Fruit fly (Drosophila melanogaster) whole organism, larva: ENCODE data around the gene Msh6.
A peak's percentile ranks its signal among the peaks of the same experiment; 100 is the strongest.

Experiments
- noc ChIP-seq: fragments of 200-800 bp; sonication (Bioruptor generic); optimal IDR thresholded peaks from 3 replicates; lab custom pipeline; 2019; ENCODE audit warnings: missing biosample characterization, mild to moderate bottlenecking, missing genetic modification characterization, moderate library complexity

Gene Msh6

dm6 chr3L:15113257-15113656, 45.1 kb downstream of the Msh6 start, which contains the start of gene CG13458:
TSS of gene CG13458 (plus strand) at chr3L:15113557.
- TF ChIP-seq noc (tag; lab: Kevin White, UChicago): no peak

- no peak for TF ChIP-seq noc (tag; lab: Kevin White, UChicago)
These were observed 49.4 kb downstream of the Msh6 start for dm6 chr3L:15108948-15109347.

DNA sequence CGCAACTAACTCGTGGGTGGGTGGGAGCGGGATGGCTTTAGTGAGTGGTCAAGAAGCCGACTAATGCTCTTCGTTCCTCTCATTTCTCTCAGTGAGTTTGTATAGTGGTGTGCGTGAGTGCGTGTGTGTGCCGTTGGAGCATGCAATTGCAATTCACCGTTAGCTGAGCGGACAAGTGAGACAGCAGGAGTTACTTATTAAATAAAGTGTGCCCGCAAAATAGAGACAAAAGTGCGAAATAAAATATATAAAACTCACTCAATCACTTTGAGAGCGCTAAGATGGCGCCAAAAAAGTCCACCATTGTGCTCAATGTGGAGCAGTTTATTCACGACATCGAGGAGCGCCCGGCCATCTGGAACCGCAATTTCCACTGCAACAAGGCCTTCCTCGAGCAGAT, 49.8 kb downstream of the Msh6 start:
- TF ChIP-seq noc (tag; lab: Kevin White, UChicago): no peak

DNA sequence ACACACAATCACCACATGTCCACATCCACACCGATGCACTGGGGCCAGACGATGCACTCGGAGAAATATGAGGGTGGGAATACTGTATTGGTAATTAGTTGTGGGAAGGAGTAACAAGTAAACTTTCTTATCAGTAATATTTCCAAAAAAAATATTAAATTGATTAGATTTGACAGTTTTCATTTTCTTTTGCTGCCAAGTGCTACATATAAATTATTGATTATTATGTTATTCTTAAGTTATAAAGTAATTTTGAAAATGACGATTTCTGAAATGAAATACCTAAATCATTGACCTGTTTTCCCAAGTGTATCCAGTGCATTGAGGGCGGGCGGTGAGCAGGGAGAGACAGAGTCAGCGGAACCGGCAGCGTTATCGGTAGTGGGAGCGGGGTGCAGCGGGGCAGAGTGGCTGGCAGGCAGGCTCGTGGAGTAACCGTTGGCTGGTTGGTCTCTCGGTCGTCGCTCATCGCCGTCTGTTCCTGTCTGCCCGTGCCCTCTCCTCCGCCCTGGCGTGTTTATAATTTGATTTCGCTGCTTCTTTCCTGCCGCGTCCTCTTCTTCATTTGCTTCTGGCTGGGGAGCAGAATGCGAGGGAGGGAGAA, 50.5 kb downstream of the Msh6 start:
- peak; percentile 13 for TF ChIP-seq noc (tag; lab: Kevin White, UChicago)

DNA sequence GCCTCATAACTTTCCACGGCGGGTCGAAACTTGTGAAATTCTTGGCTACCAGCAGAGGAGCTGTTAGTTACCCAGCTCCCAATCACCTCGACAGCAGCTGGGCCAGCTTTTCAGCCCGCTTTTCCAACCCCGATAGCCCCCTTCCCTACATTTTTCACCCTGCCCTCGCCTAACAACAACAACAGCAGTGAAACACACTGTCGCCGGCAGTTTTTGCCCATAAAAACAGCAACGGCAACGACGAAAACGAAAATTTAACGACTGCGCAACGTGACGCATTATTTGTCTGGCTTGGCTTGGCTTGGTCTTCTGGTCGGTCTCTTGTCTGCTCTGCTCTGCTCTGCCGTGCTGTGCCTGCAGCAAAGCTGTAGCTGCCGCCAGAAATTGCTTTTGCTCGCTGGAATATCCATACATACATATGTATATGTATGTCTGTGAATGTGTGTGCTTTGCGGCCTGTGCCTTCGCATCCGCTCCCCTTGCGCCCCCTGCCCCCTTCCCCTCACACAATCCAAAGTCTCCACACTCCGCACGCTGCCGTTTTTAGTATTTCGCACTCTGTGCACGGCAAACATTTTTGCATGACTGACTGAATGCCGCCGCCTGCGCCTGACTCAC, 51.1 kb downstream of the Msh6 start:
- no peak for TF ChIP-seq noc (tag; lab: Kevin White, UChicago)

DNA sequence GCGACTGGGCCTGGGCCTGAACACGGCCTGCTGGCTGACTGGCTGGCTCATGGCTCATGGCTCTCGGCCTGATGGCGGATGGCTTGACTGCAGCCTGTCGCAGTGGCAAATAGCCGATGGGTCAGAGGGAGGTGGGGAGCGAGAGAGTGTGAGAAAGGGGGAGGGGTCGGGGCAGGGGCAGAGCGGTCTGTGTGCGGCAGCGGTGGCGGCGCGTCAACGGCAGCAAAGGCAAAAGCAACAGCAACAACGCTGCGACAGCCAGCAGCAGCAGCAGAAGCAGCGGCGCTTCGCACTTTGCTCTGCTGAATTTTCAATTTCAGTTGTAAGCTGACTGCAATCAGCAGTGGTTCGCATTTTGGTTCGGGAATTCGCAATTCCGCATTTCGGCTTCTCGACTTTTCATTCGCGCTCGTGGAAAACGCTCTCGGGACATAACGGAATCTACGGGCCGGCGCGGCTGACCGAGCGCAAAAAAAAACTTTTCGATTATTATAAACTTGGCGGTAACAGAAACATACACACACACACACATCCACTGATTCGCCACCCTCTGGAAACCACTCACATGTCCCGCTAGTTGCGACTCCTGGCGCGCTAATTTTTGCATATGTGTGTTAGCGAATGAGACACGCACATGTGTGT, 52.7 kb downstream of the Msh6 start, which contains the start of gene CG45071:
Gene CG45071 (plus strand): TSS at position 317 of the 642 bp plus-strand sequence.
- no peak for TF ChIP-seq noc (tag; lab: Kevin White, UChicago)

DNA sequence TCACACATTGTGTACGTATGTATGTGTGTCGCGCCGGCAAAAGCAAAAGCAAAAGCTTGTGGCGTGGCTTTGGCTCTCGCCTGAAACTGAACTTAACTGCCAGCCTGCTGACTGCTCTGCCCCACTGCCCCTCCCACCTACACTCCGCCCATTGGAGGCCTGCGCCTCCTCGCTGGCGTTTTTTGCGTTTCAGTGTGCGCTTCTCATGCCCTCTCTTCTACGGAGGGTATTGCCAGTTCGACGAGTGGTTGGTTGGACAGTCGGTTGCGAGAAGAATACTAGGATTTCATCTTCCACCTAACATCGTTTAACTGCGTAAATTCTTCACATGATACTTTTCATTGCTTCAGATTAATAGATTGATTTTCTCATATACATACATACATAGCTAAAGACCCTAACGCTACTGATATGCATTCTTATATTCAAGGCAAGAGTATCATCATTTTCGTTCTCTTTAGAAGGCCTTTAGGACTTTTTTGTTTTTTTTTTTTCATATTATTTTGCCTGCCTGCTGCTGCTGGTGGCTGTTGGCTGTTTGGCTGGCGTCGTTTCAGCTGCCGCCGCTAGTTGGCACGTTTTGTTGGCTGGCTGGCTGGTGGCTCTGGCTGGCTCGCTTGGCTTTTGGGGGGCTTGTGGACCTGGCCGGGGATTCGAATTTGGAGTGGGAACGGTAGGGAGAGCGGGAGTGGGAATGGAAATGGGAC, 53.4 kb downstream of the Msh6 start:
- peak; percentile 29 for TF ChIP-seq noc (tag; lab: Kevin White, UChicago)
